Worm (Caenorhabditis elegans): Measurements from ENCODE around the gene Y42H9AR.5.

Y42H9AR.5 gene

DNA sequence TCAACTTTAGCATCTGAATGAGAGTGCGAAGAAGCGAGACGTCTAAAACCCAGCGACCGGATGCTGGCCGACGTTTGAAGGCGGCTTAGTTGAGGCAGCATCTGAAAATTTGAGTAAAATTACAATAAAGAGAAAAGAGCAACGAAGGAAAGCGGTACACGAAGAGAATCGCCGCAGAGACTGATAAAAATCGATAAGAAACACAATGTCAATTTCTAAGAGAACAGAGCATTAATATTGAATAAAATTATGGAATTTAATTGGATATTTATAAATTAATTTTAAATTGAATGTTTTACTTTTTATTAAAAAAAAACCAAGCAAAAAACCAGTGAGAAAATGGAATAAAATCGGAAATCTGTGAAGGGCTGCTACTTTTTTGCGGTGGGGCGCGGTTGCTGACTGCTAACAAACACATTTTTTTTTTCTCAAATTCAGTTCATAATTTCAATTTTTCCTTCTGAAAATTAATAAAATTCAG lies 27.8 kb downstream of the Y42H9AR.5 start, which contains the start of the genes ndub-11 and moc-3:
ndub-11 (minus strand) TSS at position 101 of the 481 bp plus-strand sequence.
moc-3 (plus strand) TSS at position 431 of the 481 bp plus-strand sequence.
- no peak for TF ChIP-seq ceh-44 (GFP tag; IDR thresholded peaks at IDR 0.05)
- TF ChIP-seq ztf-7 (tag; optimal IDR thresholded peaks at IDR 0.05), result no peak
- no peak for TF ChIP-seq Y105C5A.15 (GFP tag; IDR thresholded peaks at IDR 0.05)
- no peak for TF ChIP-seq pqm-1 (tag; optimal IDR thresholded peaks at IDR 0.05)
- TF ChIP-seq daf-16 (GFP tag; optimal IDR thresholded peaks at IDR 0.05), result no peak
- no peak for TF ChIP-seq daf-16 (tag; optimal IDR thresholded peaks at IDR 0.05)
- no peak for TF ChIP-seq daf-8 (GFP tag; IDR thresholded peaks at IDR 0.05)
- no peak for TF ChIP-seq spr-3 (GFP tag; optimal IDR thresholded peaks at IDR 0.05)
- TF ChIP-seq nhr-28 (tag; optimal IDR thresholded peaks at IDR 0.05), result no peak
- no peak for TF ChIP-seq unc-62 (GFP tag; optimal IDR thresholded peaks at IDR 0.05 in 1 of 2)
- TF ChIP-seq unc-62 (tag; optimal IDR thresholded peaks at IDR 0.05), result no peak
- TF ChIP-seq nhr-11 (tag; optimal IDR thresholded peaks at IDR 0.05), result no peak
- TF ChIP-seq aha-1 (tag), result peak; percentile 13
- no peak for TF ChIP-seq zfp-3 (GFP tag; conservative IDR thresholded peaks at IDR 0.05)
- no peak for TF ChIP-seq fos-1 (tag; optimal IDR thresholded peaks at IDR 0.05)
- TF ChIP-seq lir-3 (tag; optimal IDR thresholded peaks at IDR 0.05), result no peak
- no peak for TF ChIP-seq tag-97 (GFP tag; IDR thresholded peaks at IDR 0.05)
- no peak for TF ChIP-seq zfp-2 (tag; optimal IDR thresholded peaks at IDR 0.05)
- TF ChIP-seq nhr-102 (tag; optimal IDR thresholded peaks at IDR 0.05), result no peak
- TF ChIP-seq tra-1 (GFP tag; IDR thresholded peaks at IDR 0.05), result no peak
- no peak for TF ChIP-seq nhr-237 (tag; optimal IDR thresholded peaks at IDR 0.05)
- TF ChIP-seq mes-2 (tag; optimal IDR thresholded peaks at IDR 0.05; ENCODE audit: poor library complexity, severe bottlenecking), result peak; percentile 26
- TF ChIP-seq unc-39 (tag; optimal IDR thresholded peaks at IDR 0.05), result no peak
- no peak for TF ChIP-seq ctbp-1 (GFP tag; IDR thresholded peaks at IDR 0.05)
- TF ChIP-seq mdl-1 (tag; optimal IDR thresholded peaks at IDR 0.05), result no peak
- TF ChIP-seq lin-38 (GFP tag; IDR thresholded peaks at IDR 0.05), result peak; percentile 73
- no peak for TF ChIP-seq egl-43 (GFP tag; IDR thresholded peaks at IDR 0.05)
- TF ChIP-seq mdt-29 (GFP tag; IDR thresholded peaks at IDR 0.05), result no peak
- no peak for TF ChIP-seq dve-1 (tag; optimal IDR thresholded peaks at IDR 0.05; ENCODE audit: insufficient read depth)

DNA sequence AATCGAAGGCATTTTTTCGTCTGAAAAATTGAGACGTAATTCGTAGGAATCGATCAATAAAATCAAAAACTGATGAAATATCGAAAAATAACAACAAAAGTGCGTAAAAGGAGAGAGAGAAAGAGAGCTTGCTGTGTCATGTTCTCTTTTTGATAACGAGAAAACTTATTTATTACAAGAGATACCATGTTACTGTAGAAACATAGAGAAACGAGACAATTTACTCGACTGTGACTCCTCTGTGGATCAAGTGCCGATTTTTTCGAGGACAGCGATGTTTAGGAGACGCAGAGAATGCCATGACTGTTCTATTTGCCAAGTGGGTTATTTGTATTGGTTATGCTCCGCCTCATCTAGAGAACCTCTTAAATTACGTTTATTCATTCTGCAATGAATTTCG lies 31.2 kb downstream of the Y42H9AR.5 start, which contains the start of gene sph-1:
sph-1 (minus strand) TSS at position 23 of the 400 bp plus-strand sequence.
- TF ChIP-seq mes-2 (tag; optimal IDR thresholded peaks at IDR 0.05; ENCODE audit: poor library complexity, severe bottlenecking), result peak; percentile 52
- no peak for TF ChIP-seq F10B5.3 (tag; optimal IDR thresholded peaks at IDR 0.05)
- TF ChIP-seq lsy-2 (tag; optimal IDR thresholded peaks at IDR 0.05), result peak in 1 of 2 experiments; percentile 65
- peak; percentile 16 for TF ChIP-seq nhr-77 (tag; optimal IDR thresholded peaks at IDR 0.05)
- peak; percentile 31; the same call in 1 of the 2 replicates for TF ChIP-seq hmg-1.1 (GFP tag; IDR thresholded peaks at IDR 0.05)
- TF ChIP-seq mxl-3 (GFP tag; optimal IDR thresholded peaks at IDR 0.05), result peak; percentile 15
- TF ChIP-seq ceh-28 (tag; optimal IDR thresholded peaks at IDR 0.05), result no peak
- peak; percentile 43 for TF ChIP-seq lin-38 (GFP tag; IDR thresholded peaks at IDR 0.05)
- TF ChIP-seq nhr-28 (tag; optimal IDR thresholded peaks at IDR 0.05), result peak; percentile 52
- peak; percentile 65 for TF ChIP-seq hlh-11 (tag; optimal IDR thresholded peaks at IDR 0.05)
- TF ChIP-seq ceh-44 (GFP tag; IDR thresholded peaks at IDR 0.05), result no peak
- TF ChIP-seq nhr-6 (tag; optimal IDR thresholded peaks at IDR 0.05), result peak; percentile 31
- 0 out of 2 replicates have a peak, but pooled peaks have one; percentile 25 for TF ChIP-seq php-3 (GFP tag; IDR thresholded peaks at IDR 0.05)
- no peak; the same call in 1 of the 2 replicates for TF ChIP-seq pha-4 (GFP tag; IDR thresholded peaks at IDR 0.05)
- peak; percentile 84 for TF ChIP-seq pha-4 (tag; optimal IDR thresholded peaks at IDR 0.05)
- TF ChIP-seq ztf-7 (tag; optimal IDR thresholded peaks at IDR 0.05), result peak; percentile 20
- TF ChIP-seq pqm-1 (tag; optimal IDR thresholded peaks at IDR 0.05), result peak; percentile 63
- TF ChIP-seq dve-1 (tag; optimal IDR thresholded peaks at IDR 0.05; ENCODE audit: insufficient read depth), result peak; percentile 82
- no peak for TF ChIP-seq zfp-2 (tag; optimal IDR thresholded peaks at IDR 0.05)
- TF ChIP-seq ceh-62 (tag; optimal IDR thresholded peaks at IDR 0.05), result no peak
- no peak for TF ChIP-seq egl-43 (GFP tag; IDR thresholded peaks at IDR 0.05)
- no peak for TF ChIP-seq unc-130 (GFP tag; optimal IDR thresholded peaks at IDR 0.05)
- no peak for TF ChIP-seq daf-16 (GFP tag; optimal IDR thresholded peaks at IDR 0.05)
- TF ChIP-seq daf-16 (tag; optimal IDR thresholded peaks at IDR 0.05), result peak; percentile 89
- peak in 1 of 2 experiments; percentile 39 for TF ChIP-seq mdl-1 (tag; optimal IDR thresholded peaks at IDR 0.05)
- TF ChIP-seq ama-1 (optimal IDR thresholded peaks at IDR 0.05), result peak; percentile 55
- peak; percentile 61 for TF ChIP-seq T20F7.1 (GFP tag; optimal IDR thresholded peaks at IDR 0.05)
- no peak for TF ChIP-seq ceh-32 (tag; optimal IDR thresholded peaks at IDR 0.05; ENCODE audit: poor library complexity)
- TF ChIP-seq spr-1 (tag; optimal IDR thresholded peaks at IDR 0.05), result no peak
- no peak for TF ChIP-seq hif-1 (tag; optimal IDR thresholded peaks at IDR 0.05)
- TF ChIP-seq nhr-10 (tag; optimal IDR thresholded peaks at IDR 0.05), result peak; percentile 50
- TF ChIP-seq mep-1 (tag; optimal IDR thresholded peaks at IDR 0.05), result peak; percentile 75
- TF ChIP-seq snpc-1.2 (GFP tag; IDR thresholded peaks at IDR 0.05), result no peak

All from whole organism, L4 larva.